Fruit fly (Drosophila melanogaster) S2 (cell line): ENCODE measurements around the gene Glys.

Source experiments
- CG8478 ChIP-seq: fragments of >200 bp; optimal IDR thresholded peaks from 2 replicates; lab custom pipeline; 2018
- CTCF ChIP-seq, 2 experiments: fragments of >200 bp; optimal IDR thresholded peaks; 2 replicates each; lab custom pipeline; 2018

- no peak for TF ChIP-seq CTCF (optimal IDR thresholded peaks at IDR 0.05; lab: Kevin White, UChicago)
- no peak for TF ChIP-seq CG8478
These were observed 32.7 kb downstream of the Glys start for dm6 chr3R:15114465-15115228.
